Worm (Caenorhabditis elegans) whole organism, L2 larva: ENCODE data around the gene gcc-1.

ENCODE experiments used
- Y55F3AM.14 ChIP-seq: fragments of 200-800 bp; sonication (Bioruptor generic); optimal IDR thresholded peaks from 2 replicates; lab custom pipeline; 2018; ENCODE audit warnings: mild to moderate bottlenecking, missing genetic modification characterization, missing compliant biosample characterization
- aly-2 ChIP-seq: fragments of 150-350 bp; optimal IDR thresholded peaks from 2 replicates; lab custom pipeline; 2014; ENCODE audit warnings: missing biosample characterization, missing genetic modification characterization
- ama-1 ChIP-seq: fragments of 150-350 bp; optimal IDR thresholded peaks from 2 replicates; lab custom pipeline; 2018; ENCODE audit warnings: inconsistent platforms
- ceh-82 ChIP-seq: fragments of 150-350 bp; optimal IDR thresholded peaks from 2 replicates; lab custom pipeline; 2014; ENCODE audit warnings: missing biosample characterization, missing genetic modification characterization
- nhr-11 ChIP-seq: fragments of 150-350 bp; optimal IDR thresholded peaks from 2 replicates; lab custom pipeline; 2014; ENCODE audit warnings: missing biosample characterization, missing genetic modification characterization
- nhr-6 ChIP-seq: fragments of 150-350 bp; optimal IDR thresholded peaks from 2 replicates; lab custom pipeline; 2014; ENCODE audit warnings: missing biosample characterization, missing genetic modification characterization
- sma-3 ChIP-seq: sonication (generic microtip); optimal IDR thresholded peaks from 2 replicates; lab custom pipeline; 2016; ENCODE audit warnings: missing genetic modification reagents, missing genetic modification characterization, missing compliant biosample characterization
- unc-62 ChIP-seq: fragments of 150-350 bp; optimal IDR thresholded peaks from 2 replicates; lab custom pipeline; 2014; ENCODE audit warnings: missing biosample characterization, missing genetic modification reagents, missing genetic modification characterization

DNA sequence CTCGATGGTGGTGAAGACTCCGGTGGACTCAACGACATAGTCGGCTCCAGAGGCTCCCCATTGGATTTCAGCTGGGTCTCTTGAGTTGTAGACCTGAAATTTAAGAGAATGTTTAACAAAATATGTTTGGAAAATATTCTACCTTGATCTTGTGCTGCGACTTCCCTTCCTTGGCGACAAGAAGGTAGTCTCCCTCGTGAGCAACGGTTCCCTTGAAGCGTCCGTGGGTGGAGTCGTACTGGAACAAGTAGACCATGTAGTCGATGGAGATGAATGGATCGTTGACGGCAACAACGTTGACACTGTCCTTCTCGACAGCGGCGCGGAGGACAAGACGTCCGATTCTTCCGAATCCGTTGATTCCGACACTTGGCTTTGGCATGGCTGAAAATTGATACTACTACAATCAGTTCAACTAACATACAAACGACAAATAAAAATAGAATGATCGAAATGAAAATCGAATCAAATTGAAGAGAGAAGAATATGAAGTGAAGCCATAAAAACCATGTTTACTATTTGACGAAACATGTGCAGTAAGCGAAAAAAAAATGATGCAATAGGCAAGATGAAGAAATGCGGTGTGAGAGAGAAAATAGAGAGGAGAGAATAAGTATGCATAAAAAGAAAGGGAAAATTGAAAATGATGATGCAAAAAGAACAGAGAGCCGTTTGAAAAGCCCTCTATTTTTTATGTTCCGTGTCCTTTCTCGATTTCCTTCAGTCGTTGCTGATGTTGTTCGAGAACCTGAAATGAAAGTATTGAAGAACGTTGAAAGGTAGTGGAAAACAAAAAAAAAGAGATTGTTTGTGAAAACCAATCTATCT, 45.2 kb upstream of the gcc-1 start, which contains the start of gene gpd-2:
- TF ChIP-seq ceh-82 (tag; lab: Kevin White, UChicago) (no peak), aly-2 (tag; lab: Kevin White, UChicago) (no peak), sma-3 (GFP tag; lab: Kevin White, UChicago) (no peak), unc-62 (GFP tag; lab: Kevin White, UChicago) (no peak), nhr-6 (tag; lab: Kevin White, UChicago) (peak; percentile 33), Y55F3AM.14 (GFP tag; lab: Kevin White, UChicago) (no peak), nhr-11 (no peak), ama-1 (lab: Kevin White, UChicago) (peak; percentile 62)
